Fruit fly (Drosophila melanogaster) whole organism, prepupa: ENCODE data around the gene CG32641.
A peak's percentile ranks its signal among the peaks of the same experiment; 100 is the strongest.

Experiments used
- Blimp-1 ChIP-seq: fragments of 200-800 bp; sonication (Bioruptor generic); optimal IDR thresholded peaks from 3 replicates; lab custom pipeline; 2017; ENCODE audit warnings: missing biosample characterization, missing genetic modification characterization, mild to moderate bottlenecking, moderate library complexity, missing genetic modification reagents
- CG10631 ChIP-seq: fragments of 200-800 bp; sonication (Bioruptor generic); optimal IDR thresholded peaks from 2 replicates; lab custom pipeline; 2016; ENCODE audit warnings: missing biosample characterization, missing genetic modification characterization
- CG11294 ChIP-seq: fragments of 200-800 bp; sonication (Bioruptor generic); IDR thresholded peaks from 2 replicates; pipeline ENCODE4 v1.3.6; 2022; ENCODE audit warnings: missing biosample characterization, missing genetic modification characterization
- CG11762 ChIP-seq: fragments of 200-800 bp; sonication (Bioruptor generic); optimal IDR thresholded peaks from 3 replicates; lab custom pipeline; 2016; ENCODE audit warnings: missing biosample characterization, missing genetic modification characterization; ENCODE audit not compliant: insufficient read depth
- CG15336 ChIP-seq: fragments of 200-800 bp; sonication (Bioruptor generic); IDR thresholded peaks from 2 replicates; pipeline ENCODE4 v1.3.6; 2022; ENCODE audit warnings: missing biosample characterization, missing genetic modification characterization
- CG1621 ChIP-seq: fragments of 200-800 bp; sonication (Bioruptor generic); optimal IDR thresholded peaks from 3 replicates; lab custom pipeline; 2018; ENCODE audit warnings: missing biosample characterization, mild to moderate bottlenecking, missing genetic modification characterization
- CG16779 ChIP-seq: fragments of 200-800 bp; sonication (Bioruptor generic); optimal IDR thresholded peaks from 3 replicates; lab custom pipeline; 2017; ENCODE audit warnings: missing biosample characterization, mild to moderate bottlenecking, missing genetic modification characterization
- CG3032 ChIP-seq: fragments of 200-800 bp; optimal IDR thresholded peaks from 2 replicates; lab custom pipeline; 2019; ENCODE audit warnings: missing biosample characterization, mild to moderate bottlenecking, missing genetic modification characterization, moderate library complexity
- CG31627 ChIP-seq: fragments of 200-800 bp; sonication (Bioruptor generic); optimal IDR thresholded peaks from 3 replicates; lab custom pipeline; 2016; ENCODE audit warnings: missing biosample characterization, missing genetic modification characterization
- CG32006 ChIP-seq: fragments of 200-800 bp; sonication (Bioruptor generic); optimal IDR thresholded peaks from 3 replicates; lab custom pipeline; 2017; ENCODE audit warnings: missing biosample characterization, mild to moderate bottlenecking, missing genetic modification characterization
- CG34406 ChIP-seq: fragments of 200-800 bp; sonication (Bioruptor generic); optimal IDR thresholded peaks from 3 replicates; lab custom pipeline; 2016; ENCODE audit warnings: missing biosample characterization, missing genetic modification characterization
- CG3919 ChIP-seq: fragments of 200-800 bp; sonication (Bioruptor generic); optimal IDR thresholded peaks from 3 replicates; lab custom pipeline; 2016; ENCODE audit warnings: missing biosample characterization, missing genetic modification characterization
- CG4318 ChIP-seq: fragments of 200-800 bp; sonication (Bioruptor generic); optimal IDR thresholded peaks from 3 replicates; lab custom pipeline; 2017; ENCODE audit warnings: missing biosample characterization, mild to moderate bottlenecking, missing genetic modification characterization
- CG6163 ChIP-seq: fragments of 200-800 bp; sonication (Bioruptor generic); IDR thresholded peaks from 3 replicates; pipeline ENCODE4 v1.3.6; 2022; ENCODE audit warnings: missing biosample characterization, missing genetic modification characterization
- CG6792 ChIP-seq: fragments of 200-800 bp; sonication (Bioruptor generic); optimal IDR thresholded peaks from 3 replicates; lab custom pipeline; 2016; ENCODE audit warnings: missing biosample characterization, missing genetic modification characterization
- CG6854 ChIP-seq: fragments of 200-800 bp; sonication (Bioruptor generic); optimal IDR thresholded peaks from 2 replicates; lab custom pipeline; 2017; ENCODE audit warnings: missing biosample characterization, mild to moderate bottlenecking, missing genetic modification characterization
- CG8119 ChIP-seq: fragments of 200-800 bp; sonication (Bioruptor generic); IDR thresholded peaks from 3 replicates; pipeline ENCODE4 v1.3.6; 2022; ENCODE audit warnings: missing biosample characterization, missing genetic modification characterization
- CG8319 ChIP-seq: fragments of 200-800 bp; sonication (Bioruptor generic); optimal IDR thresholded peaks from 3 replicates; lab custom pipeline; 2016; ENCODE audit warnings: missing biosample characterization, missing genetic modification characterization
- Eip75B ChIP-seq: fragments of 200-800 bp; sonication (Bioruptor generic); optimal IDR thresholded peaks from 3 replicates; lab custom pipeline; 2016; ENCODE audit warnings: missing biosample characterization, missing genetic modification characterization
- Eip78C ChIP-seq: fragments of 200-800 bp; sonication (Bioruptor generic); peaks from one replicate; lab custom pipeline; 2016; ENCODE audit warnings: missing biosample characterization, missing genetic modification characterization
- Ets21C ChIP-seq: fragments of 200-800 bp; sonication (Bioruptor generic); optimal IDR thresholded peaks from 3 replicates; lab custom pipeline; 2016; ENCODE audit warnings: missing biosample characterization, missing genetic modification characterization
- Ets96B ChIP-seq: fragments of 200-800 bp; optimal IDR thresholded peaks from 2 replicates; lab custom pipeline; 2019; ENCODE audit warnings: missing biosample characterization, mild to moderate bottlenecking, missing genetic modification characterization, moderate library complexity
- Hr39 ChIP-seq: fragments of 200-800 bp; sonication (Bioruptor generic); optimal IDR thresholded peaks from 2 replicates; lab custom pipeline; 2016; ENCODE audit warnings: missing biosample characterization, missing genetic modification characterization
- Hr4 ChIP-seq: fragments of 200-800 bp; sonication (Bioruptor generic); optimal IDR thresholded peaks from 3 replicates; lab custom pipeline; 2016; ENCODE audit warnings: missing biosample characterization, missing genetic modification characterization
- Lpt ChIP-seq: fragments of 200-800 bp; sonication (Bioruptor generic); optimal IDR thresholded peaks from 3 replicates; lab custom pipeline; 2016; ENCODE audit warnings: missing biosample characterization, missing genetic modification characterization
- Met ChIP-seq: fragments of 200-800 bp; sonication (Bioruptor generic); optimal IDR thresholded peaks from 3 replicates; lab custom pipeline; 2016; ENCODE audit warnings: missing biosample characterization, missing genetic modification characterization
- OdsH ChIP-seq: fragments of 200-800 bp; sonication (Bioruptor generic); optimal IDR thresholded peaks from 3 replicates; lab custom pipeline; 2016; ENCODE audit warnings: missing biosample characterization, missing genetic modification characterization
- Smox ChIP-seq: fragments of 200-800 bp; sonication (Bioruptor generic); optimal IDR thresholded peaks from 3 replicates; lab custom pipeline; 2016; ENCODE audit warnings: missing biosample characterization, missing genetic modification characterization
- Sox15 ChIP-seq: fragments of 200-800 bp; sonication (Bioruptor generic); optimal IDR thresholded peaks from 3 replicates; lab custom pipeline; 2016; ENCODE audit warnings: missing biosample characterization, missing genetic modification characterization
- achi ChIP-seq: fragments of 200-800 bp; sonication (Bioruptor generic); optimal IDR thresholded peaks from 3 replicates; lab custom pipeline; 2016; ENCODE audit warnings: missing biosample characterization, missing genetic modification characterization
- acj6 ChIP-seq: fragments of 200-800 bp; sonication (Bioruptor generic); optimal IDR thresholded peaks from 3 replicates; lab custom pipeline; 2016; ENCODE audit warnings: missing biosample characterization, missing genetic modification characterization
- dac ChIP-seq: fragments of 200-800 bp; sonication (Bioruptor generic); optimal IDR thresholded peaks from 2 replicates; lab custom pipeline; 2017; ENCODE audit warnings: missing biosample characterization, mild to moderate bottlenecking, missing genetic modification characterization
- dsx ChIP-seq: fragments of 200-800 bp; optimal IDR thresholded peaks from 3 replicates; lab custom pipeline; 2019; ENCODE audit warnings: missing biosample characterization, mild to moderate bottlenecking, missing genetic modification characterization, moderate library complexity; ENCODE audit not compliant: poor library complexity, severe bottlenecking
- eg ChIP-seq: fragments of 200-800 bp; sonication (Bioruptor generic); IDR thresholded peaks from 3 replicates; pipeline ENCODE4 v1.3.6; 2022; ENCODE audit warnings: missing biosample characterization, missing genetic modification characterization
- esn ChIP-seq: fragments of 200-800 bp; sonication (Bioruptor generic); optimal IDR thresholded peaks from 2 replicates; lab custom pipeline; 2016; ENCODE audit warnings: missing biosample characterization, mild to moderate bottlenecking, missing genetic modification characterization, moderate library complexity
- fd59A ChIP-seq: fragments of 200-800 bp; sonication (Bioruptor generic); optimal IDR thresholded peaks from 2 replicates; lab custom pipeline; 2017; ENCODE audit warnings: missing biosample characterization, mild to moderate bottlenecking, missing genetic modification characterization, missing genetic modification reagents
- fd85E ChIP-seq: fragments of 200-800 bp; sonication (Bioruptor generic); optimal IDR thresholded peaks from 3 replicates; lab custom pipeline; 2016; ENCODE audit warnings: missing biosample characterization, missing genetic modification characterization
- fkh ChIP-seq: fragments of 200-800 bp; sonication (Bioruptor generic); optimal IDR thresholded peaks from 3 replicates; lab custom pipeline; 2017; ENCODE audit warnings: missing biosample characterization, mild to moderate bottlenecking, missing genetic modification characterization, moderate library complexity
- lz ChIP-seq: fragments of 200-800 bp; sonication (Bioruptor generic); optimal IDR thresholded peaks from 3 replicates; lab custom pipeline; 2016; ENCODE audit warnings: missing biosample characterization, missing genetic modification characterization
- net ChIP-seq: fragments of 200-800 bp; sonication (Bioruptor generic); optimal IDR thresholded peaks from 3 replicates; lab custom pipeline; 2016; ENCODE audit warnings: missing biosample characterization, missing genetic modification characterization
- salr ChIP-seq, 2 experiments: fragments of 200-800 bp; sonication (Bioruptor generic); optimal IDR thresholded peaks; 3 replicates each; lab custom pipeline; 2016 to 2018; ENCODE audit warnings: missing biosample characterization in 2 of 2, missing genetic modification characterization in 2 of 2, mild to moderate bottlenecking in 1 of 2
- spab ChIP-seq: fragments of 200-800 bp; sonication (Bioruptor generic); optimal IDR thresholded peaks from 2 replicates; lab custom pipeline; 2017; ENCODE audit warnings: missing biosample characterization, mild to moderate bottlenecking, missing genetic modification characterization, missing genetic modification reagents
- svp ChIP-seq: fragments of 200-800 bp; sonication (Bioruptor generic); peaks from one replicate; lab custom pipeline; 2016; ENCODE audit warnings: missing biosample characterization, missing genetic modification characterization
- topi ChIP-seq: fragments of 200-800 bp; sonication (Bioruptor generic); optimal IDR thresholded peaks from 3 replicates; lab custom pipeline; 2016; ENCODE audit warnings: missing biosample characterization, missing genetic modification characterization
- vri ChIP-seq: fragments of 200-800 bp; sonication (Bioruptor generic); optimal IDR thresholded peaks from 3 replicates; lab custom pipeline; 2016; ENCODE audit warnings: missing biosample characterization, mild to moderate bottlenecking, missing genetic modification characterization

Gene CG32641

dm6 chrX:13211357-13212137 is 27.3 kb downstream of the CG32641 start, which contains the start of gene sno:
Gene sno, minus strand, starts transcription at chrX:13211674.
- TF ChIP-seq CG15336 (GFP tag; lab: Robert Waterston, UW) (peak; percentile 20; the same call in 1 of the 2 replicates), CG10631 (GFP tag; lab: Kevin White, UChicago) (peak; percentile 7), Eip78C (GFP tag; lab: Kevin White, UChicago) (peak; percentile 40), achi (GFP tag; lab: Kevin White, UChicago) (peak; percentile 56), svp (GFP tag; lab: Kevin White, UChicago) (peak; percentile 39), CG16779 (tag; lab: Kevin White, UChicago) (no peak), CG3032 (tag; lab: Kevin White, UChicago) (no peak), net (GFP tag; lab: Kevin White, UChicago) (no peak), CG6163 (GFP tag; lab: Robert Waterston, UW) (peak; percentile 23; the same call in 1 of the 3 replicates), vri (peak; percentile 61)

dm6 chrX:13212138-13212481 is 27.8 kb downstream of the CG32641 start, which contains the start of gene REG:
Gene REG, plus strand, starts transcription at chrX:13212325.
- no peak for TF ChIP-seq fd59A (GFP tag; lab: Kevin White, UChicago)
- peak; percentile 28 for TF ChIP-seq Eip78C (GFP tag; lab: Kevin White, UChicago)
- no peak for TF ChIP-seq CG8119 (GFP tag; lab: Robert Waterston, UW)
- TF ChIP-seq Lpt (GFP tag; lab: Kevin White, UChicago): no peak

- TF ChIP-seq CG8319 (GFP tag; lab: Kevin White, UChicago): peak; percentile 43
- peak; percentile 66 for TF ChIP-seq CG32006 (GFP tag; lab: Kevin White, UChicago)
- peak; percentile 68 for TF ChIP-seq topi (GFP tag; lab: Kevin White, UChicago)
- TF ChIP-seq spab (GFP tag; lab: Kevin White, UChicago): no peak
- peak; percentile 31 for TF ChIP-seq Ets21C
- TF ChIP-seq CG6163 (GFP tag; lab: Robert Waterston, UW): peak; percentile 67
- TF ChIP-seq Lpt (GFP tag; lab: Kevin White, UChicago): peak; percentile 58
- peak; percentile 74 for TF ChIP-seq esn (GFP tag; lab: Kevin White, UChicago)
- peak; percentile 65 for TF ChIP-seq CG10631 (GFP tag; lab: Kevin White, UChicago)
- peak; percentile 23 for TF ChIP-seq Ets96B
- peak; percentile 60 for TF ChIP-seq Hr39 (GFP tag; lab: Kevin White, UChicago)
- peak; percentile 66 for TF ChIP-seq Eip75B (GFP tag; lab: Kevin White, UChicago)
- no peak for TF ChIP-seq Sox15 (GFP tag; lab: Kevin White, UChicago)
- TF ChIP-seq CG1621: peak; percentile 43
- TF ChIP-seq Hr4 (GFP tag; lab: Kevin White, UChicago): peak; percentile 73
- peak; percentile 58 for TF ChIP-seq Smox (GFP tag; lab: Kevin White, UChicago)
- peak; percentile 92 for TF ChIP-seq Eip78C (GFP tag; lab: Kevin White, UChicago)
- no peak for TF ChIP-seq CG4318 (GFP tag; lab: Kevin White, UChicago)
- TF ChIP-seq vri: no peak
- peak; percentile 55 for TF ChIP-seq CG6792 (GFP tag; lab: Kevin White, UChicago)
- no peak for TF ChIP-seq salr (GFP tag; optimal IDR thresholded peaks at IDR 0.05; lab: Kevin White, UChicago)
- peak; percentile 55 for TF ChIP-seq net (GFP tag; lab: Kevin White, UChicago)
- peak; percentile 64 for TF ChIP-seq Met (GFP tag; lab: Kevin White, UChicago)
- TF ChIP-seq CG11762: peak; percentile 27
- no peak for TF ChIP-seq Blimp-1 (GFP tag; lab: Kevin White, UChicago)
- no peak for TF ChIP-seq CG6854
- TF ChIP-seq eg: peak; percentile 76
- peak; percentile 46 for TF ChIP-seq CG34406 (GFP tag; lab: Kevin White, UChicago)
- TF ChIP-seq CG11294 (GFP tag; lab: Robert Waterston, UW): peak; percentile 26; the same call in 1 of the 2 replicates
- peak; percentile 73 for TF ChIP-seq CG15336 (GFP tag; lab: Robert Waterston, UW)
- TF ChIP-seq CG3919: peak; percentile 70
- peak; percentile 62 for TF ChIP-seq CG31627 (GFP tag; lab: Kevin White, UChicago)
- peak; percentile 68 for TF ChIP-seq acj6 (GFP tag; lab: Kevin White, UChicago)
- TF ChIP-seq dac (GFP tag; lab: Kevin White, UChicago): peak; percentile 1
- TF ChIP-seq fkh (GFP tag; lab: Kevin White, UChicago): no peak
- TF ChIP-seq OdsH (GFP tag; lab: Kevin White, UChicago): peak; percentile 74
- TF ChIP-seq dsx (GFP tag; lab: Kevin White, UChicago): peak; percentile 12
- TF ChIP-seq lz (GFP tag; lab: Kevin White, UChicago): peak; percentile 54
- no peak for TF ChIP-seq fd85E (GFP tag; lab: Kevin White, UChicago)
Measured at dm6 chrX:13214056-13214455, 29.8 kb downstream of the CG32641 start.
